Fruit fly (Drosophila melanogaster): ENCODE results near the gene CG13992.
A peak's percentile ranks its signal among the peaks of the same experiment; 100 is the strongest.

The CG13992 gene

dm6 chr2L:5972005-5972404, 4.5 kb upstream of the CG13992 start (continued):
- TF ChIP-seq hkb (optimal IDR thresholded peaks at IDR 0.05): no peak
- peak; percentile 34; the same call in 1 of the 2 replicates for TF ChIP-seq hkb (GFP tag; IDR thresholded peaks at IDR 0.05)
- TF ChIP-seq CG11456 (GFP tag; IDR thresholded peaks at IDR 0.05): peak; percentile 66; the same call in 2 of the 3 replicates
- TF ChIP-seq ATbp (GFP tag; optimal IDR thresholded peaks at IDR 0.05): peak; percentile 27
- TF ChIP-seq CG8765 (GFP tag; IDR thresholded peaks at IDR 0.05): no peak
- no peak for TF ChIP-seq zen (tag; optimal IDR thresholded peaks at IDR 0.05)
- TF ChIP-seq amos (GFP tag; IDR thresholded peaks at IDR 0.05; ENCODE audit: partially characterized antibody): no peak
- no peak for TF ChIP-seq CG14050 (GFP tag; IDR thresholded peaks at IDR 0.05)
- peak; percentile 66 for TF ChIP-seq Sox102F (GFP tag; optimal IDR thresholded peaks at IDR 0.05)
- no peak for TF ChIP-seq CG15479 (GFP tag; optimal IDR thresholded peaks at IDR 0.05)
- TF ChIP-seq Hmx (GFP tag; optimal IDR thresholded peaks at IDR 0.05): no peak
- TF ChIP-seq sd (tag; optimal IDR thresholded peaks at IDR 0.05): no peak
- peak; percentile 48 for TF ChIP-seq CG15269 (tag; optimal IDR thresholded peaks at IDR 0.05)
- TF ChIP-seq Sin3A (optimal IDR thresholded peaks at IDR 0.05): no peak
- TF ChIP-seq cg (GFP tag; optimal IDR thresholded peaks at IDR 0.05): no peak
- TF ChIP-seq CG3726 (GFP tag; IDR thresholded peaks at IDR 0.05): no peak
- TF ChIP-seq TFAM (GFP tag; optimal IDR thresholded peaks at IDR 0.05): no peak
- no peak for TF ChIP-seq CG1792 (GFP tag; optimal IDR thresholded peaks at IDR 0.05)
- TF ChIP-seq pzg (GFP tag; optimal IDR thresholded peaks at IDR 0.05): no peak
- TF ChIP-seq hbn (GFP tag; IDR thresholded peaks at IDR 0.05; ENCODE audit: partially characterized antibody): no peak
- no peak for TF ChIP-seq eyg (GFP tag; optimal IDR thresholded peaks at IDR 0.05)
- TF ChIP-seq Mrtf (GFP tag; IDR thresholded peaks at IDR 0.05): no peak
- no peak for TF ChIP-seq CG12219 (GFP tag; optimal IDR thresholded peaks at IDR 0.05)
- no peak for TF ChIP-seq slp2 (GFP tag; optimal IDR thresholded peaks at IDR 0.05)
- TF ChIP-seq Sox100B (GFP tag; optimal IDR thresholded peaks at IDR 0.05): no peak
- peak; percentile 43 for TF ChIP-seq CG11504 (tag; optimal IDR thresholded peaks at IDR 0.05)
- TF ChIP-seq CG11093 (GFP tag; IDR thresholded peaks at IDR 0.05): 0 out of 3 replicates have a peak, but pooled peaks have one; percentile 31
- no peak for TF ChIP-seq tna (GFP tag; IDR thresholded peaks at IDR 0.05; ENCODE audit: partially characterized antibody)
- TF ChIP-seq sim (GFP tag; IDR thresholded peaks at IDR 0.05): no peak; the same call in 1 of the 2 replicates
- peak; percentile 4 for TF ChIP-seq Chrac-16 (GFP tag; optimal IDR thresholded peaks at IDR 0.05)
- TF ChIP-seq dan (GFP tag; IDR thresholded peaks at IDR 0.05): no peak
- peak; percentile 56 for TF ChIP-seq CG30403 (GFP tag; optimal IDR thresholded peaks at IDR 0.05)
- no peak for TF ChIP-seq B-H1 (GFP tag; IDR thresholded peaks at IDR 0.05)
- no peak for TF ChIP-seq bigmax (GFP tag; optimal IDR thresholded peaks at IDR 0.05)
- peak; percentile 49 for TF ChIP-seq CG18599 (GFP tag; optimal IDR thresholded peaks at IDR 0.05)
- TF ChIP-seq HLH3B (GFP tag; IDR thresholded peaks at IDR 0.05): peak; percentile 26; the same call in 1 of the 2 replicates
- no peak for TF ChIP-seq grn (GFP tag; optimal IDR thresholded peaks at IDR 0.05)
- no peak for TF ChIP-seq salm (tag; optimal IDR thresholded peaks at IDR 0.05)
- TF ChIP-seq Adf1 (GFP tag; IDR thresholded peaks at IDR 0.05): no peak
- TF ChIP-seq Ets97D (GFP tag; optimal IDR thresholded peaks at IDR 0.05): no peak
- no peak for TF ChIP-seq Stat92E (GFP tag; optimal IDR thresholded peaks at IDR 0.05)
- peak; percentile 76 for TF ChIP-seq tgo (GFP tag; IDR thresholded peaks at IDR 0.05)
- TF ChIP-seq CG13894 (tag; optimal IDR thresholded peaks at IDR 0.05): no peak
- TF ChIP-seq gro (GFP tag; optimal IDR thresholded peaks at IDR 0.05): no peak
- TF ChIP-seq Bteb2 (GFP tag; optimal IDR thresholded peaks at IDR 0.05): peak; percentile 12
- TF ChIP-seq Max (GFP tag; optimal IDR thresholded peaks at IDR 0.05): no peak
- TF ChIP-seq CG15011 (GFP tag; optimal IDR thresholded peaks at IDR 0.05): no peak
- peak; percentile 52; the same call in 1 of the 2 replicates for TF ChIP-seq sisA (GFP tag; IDR thresholded peaks at IDR 0.05)
- no peak for TF ChIP-seq ac (GFP tag; optimal IDR thresholded peaks at IDR 0.05)
- no peak for TF ChIP-seq tx (GFP tag; optimal IDR thresholded peaks at IDR 0.05)
- TF ChIP-seq CG6683 (GFP tag; optimal IDR thresholded peaks at IDR 0.05): no peak
- TF ChIP-seq Gug (GFP tag; IDR thresholded peaks at IDR 0.05): peak; percentile 34; the same call in 1 of the 4 replicates
